Fruit fly (Drosophila melanogaster) whole organism, embryonic: ENCODE results near the gene gukh.
A peak's percentile ranks its signal among the peaks of the same experiment; 100 is the strongest.

ENCODE experiments used
- Abd-B ChIP-seq: fragments of 200-800 bp; sonication (Bioruptor generic); optimal IDR thresholded peaks from 2 replicates; lab custom pipeline; 2018; ENCODE audit warnings: missing biosample characterization, mild to moderate bottlenecking, missing genetic modification characterization, moderate library complexity
- CG10267 ChIP-seq: fragments of 200-800 bp; sonication (Bioruptor generic); optimal IDR thresholded peaks from 2 replicates; lab custom pipeline; 2018; ENCODE audit warnings: missing biosample characterization, mild to moderate bottlenecking, missing genetic modification characterization, moderate library complexity
- CG10565 ChIP-seq: fragments of 200-800 bp; sonication (Bioruptor generic); optimal IDR thresholded peaks from 3 replicates; lab custom pipeline; 2016; ENCODE audit warnings: missing biosample characterization, mild to moderate bottlenecking, missing genetic modification characterization
- CG10959 ChIP-seq: fragments of 200-800 bp; sonication (Bioruptor generic); IDR thresholded peaks from 2 replicates; pipeline ENCODE4 v1.3.6; 2022; ENCODE audit warnings: missing biosample characterization, missing genetic modification characterization
- CG12391 ChIP-seq: fragments of 200-800 bp; sonication (Bioruptor generic); optimal IDR thresholded peaks from 3 replicates; lab custom pipeline; 2018; ENCODE audit warnings: missing biosample characterization, mild to moderate bottlenecking, missing genetic modification characterization, moderate library complexity
- CG13775 ChIP-seq: fragments of 200-800 bp; sonication (Bioruptor generic); optimal IDR thresholded peaks from 3 replicates; lab custom pipeline; 2017; ENCODE audit warnings: missing biosample characterization, mild to moderate bottlenecking, missing genetic modification characterization
- CG14965 ChIP-seq: fragments of 200-800 bp; sonication (Bioruptor generic); optimal IDR thresholded peaks from 2 replicates; lab custom pipeline; 2016; ENCODE audit warnings: missing biosample characterization, missing genetic modification characterization, borderline replicate concordance
- CG15269 ChIP-seq: fragments of 200-800 bp; sonication (Bioruptor generic); optimal IDR thresholded peaks from 2 replicates; lab custom pipeline; 2018; ENCODE audit warnings: missing biosample characterization, mild to moderate bottlenecking, missing genetic modification characterization, moderate library complexity
- CG16813 ChIP-seq: fragments of 200-800 bp; sonication (Bioruptor generic); IDR thresholded peaks from 3 replicates; pipeline ENCODE4 v1.3.6; 2022; ENCODE audit warnings: missing biosample characterization, missing genetic modification characterization; ENCODE audit not compliant: partially characterized antibody
- CG18011 ChIP-seq: fragments of 200-800 bp; sonication (Bioruptor generic); optimal IDR thresholded peaks from 2 replicates; lab custom pipeline; 2017; ENCODE audit warnings: missing biosample characterization, missing genetic modification characterization, mild to moderate bottlenecking, moderate library complexity, missing genotype
- CG2120 ChIP-seq: fragments of 200-800 bp; sonication (Bioruptor generic); optimal IDR thresholded peaks from 3 replicates; lab custom pipeline; 2016; ENCODE audit warnings: missing biosample characterization, missing genetic modification characterization
- CG32532 ChIP-seq: fragments of 200-800 bp; sonication (Bioruptor generic); IDR thresholded peaks from 2 replicates; pipeline ENCODE4 v1.3.6; 2022; ENCODE audit warnings: missing biosample characterization, missing genetic modification characterization
- CG33557 ChIP-seq: fragments of 200-800 bp; sonication (Bioruptor generic); optimal IDR thresholded peaks from 2 replicates; lab custom pipeline; 2019; ENCODE audit warnings: missing biosample characterization, mild to moderate bottlenecking, missing genetic modification characterization, moderate library complexity
- CG4328 ChIP-seq: fragments of 200-800 bp; sonication (Bioruptor generic); optimal IDR thresholded peaks from 3 replicates; lab custom pipeline; 2017; ENCODE audit warnings: missing biosample characterization, missing genetic modification reagents, missing genetic modification characterization
- CG4730 ChIP-seq: fragments of 200-800 bp; sonication (Bioruptor generic); IDR thresholded peaks from 2 replicates; pipeline ENCODE4 v1.3.6; 2022; ENCODE audit warnings: missing biosample characterization, missing genetic modification characterization
- CG7928 ChIP-seq: fragments of 200-800 bp; sonication (Bioruptor generic); optimal IDR thresholded peaks from 2 replicates; lab custom pipeline; 2017; ENCODE audit warnings: missing biosample characterization, mild to moderate bottlenecking, missing genetic modification characterization
- CG8944 ChIP-seq: fragments of 200-800 bp; sonication (Bioruptor generic); optimal IDR thresholded peaks from 3 replicates; lab custom pipeline; 2016; ENCODE audit warnings: missing biosample characterization, missing genetic modification characterization
- CG9727 ChIP-seq: fragments of 200-800 bp; sonication (Bioruptor generic); optimal IDR thresholded peaks from 3 replicates; lab custom pipeline; 2017; ENCODE audit warnings: missing biosample characterization, mild to moderate bottlenecking, missing genetic modification characterization
- CG9817 ChIP-seq: fragments of 200-800 bp; sonication (Bioruptor generic); optimal IDR thresholded peaks from 2 replicates; lab custom pipeline; 2018; ENCODE audit warnings: missing biosample characterization, mild to moderate bottlenecking, missing genetic modification characterization, moderate library complexity
- Doc2 ChIP-seq: fragments of 200-800 bp; sonication (Bioruptor generic); IDR thresholded peaks from 2 replicates; pipeline ENCODE4 v1.3.6; 2022; ENCODE audit warnings: missing biosample characterization, missing genetic modification characterization
- Dp ChIP-seq: fragments of 200-800 bp; sonication (Bioruptor generic); optimal IDR thresholded peaks from 2 replicates; lab custom pipeline; 2018; ENCODE audit warnings: missing biosample characterization, mild to moderate bottlenecking, missing genetic modification characterization, moderate library complexity
- HHEX ChIP-seq: fragments of 200-800 bp; sonication (Bioruptor generic); optimal IDR thresholded peaks from 3 replicates; lab custom pipeline; 2017; ENCODE audit warnings: missing biosample characterization, mild to moderate bottlenecking, missing genetic modification characterization, missing genetic modification reagents
- HLHmδ ChIP-seq: fragments of 200-800 bp; sonication (Bioruptor generic); optimal IDR thresholded peaks from 2 replicates; lab custom pipeline; 2018; ENCODE audit warnings: missing biosample characterization, mild to moderate bottlenecking, missing genetic modification characterization, moderate library complexity
- Hmx ChIP-seq: fragments of 200-800 bp; sonication (Bioruptor generic); optimal IDR thresholded peaks from 2 replicates; lab custom pipeline; 2016; ENCODE audit warnings: missing biosample characterization, missing genetic modification characterization
- MBD-R2 ChIP-seq: fragments of 200-800 bp; sonication (Bioruptor generic); IDR thresholded peaks from 2 replicates; pipeline ENCODE4 v1.3.6; 2022; ENCODE audit warnings: missing biosample characterization, missing genetic modification characterization
- MTF-1 ChIP-seq: fragments of 200-800 bp; sonication (Bioruptor generic); optimal IDR thresholded peaks from 2 replicates; lab custom pipeline; 2018; ENCODE audit warnings: missing biosample characterization, mild to moderate bottlenecking, missing genetic modification characterization, borderline replicate concordance
- Nf-YA ChIP-seq: fragments of 200-800 bp; sonication (Bioruptor generic); IDR thresholded peaks from 2 replicates; pipeline ENCODE4 v1.3.6; 2022; ENCODE audit warnings: missing biosample characterization, missing genetic modification characterization
- PHDP ChIP-seq: fragments of 200-800 bp; sonication (Bioruptor generic); optimal IDR thresholded peaks from 3 replicates; lab custom pipeline; 2018; ENCODE audit warnings: missing biosample characterization, mild to moderate bottlenecking, missing genetic modification characterization, moderate library complexity
- Pdp1 ChIP-seq, 2 experiments: fragments of 200-800 bp; sonication (Bioruptor generic); optimal IDR thresholded peaks; 3 replicates each; lab custom pipeline; 2016; ENCODE audit warnings: missing biosample characterization in 2 of 2, missing genetic modification characterization in 2 of 2, mild to moderate bottlenecking in 1 of 2, moderate library complexity in 1 of 2
- Scr ChIP-seq: fragments of 200-800 bp; sonication (Bioruptor generic); IDR thresholded peaks from 2 replicates; pipeline ENCODE4 v1.3.6; 2022; ENCODE audit warnings: missing biosample characterization, missing genetic modification characterization; ENCODE audit not compliant: partially characterized antibody
- Sin3A ChIP-seq: fragments of >200 bp; optimal IDR thresholded peaks from 2 replicates; lab custom pipeline; 2018
- az2 ChIP-seq: fragments of 200-800 bp; sonication (Bioruptor generic); optimal IDR thresholded peaks from 3 replicates; lab custom pipeline; 2016; ENCODE audit warnings: missing biosample characterization, missing genetic modification characterization
- cg ChIP-seq: fragments of 200-800 bp; sonication (Bioruptor generic); optimal IDR thresholded peaks from 3 replicates; lab custom pipeline; 2019; ENCODE audit warnings: missing biosample characterization, mild to moderate bottlenecking, missing genetic modification characterization, moderate library complexity
- chif ChIP-seq, 2 experiments: fragments of 200-800 bp; sonication (Bioruptor generic); optimal IDR thresholded peaks; 3 replicates each; lab custom pipeline; 2016; ENCODE audit warnings: missing biosample characterization in 2 of 2, missing genetic modification characterization in 2 of 2
- croc ChIP-seq: fragments of 200-800 bp; sonication (Bioruptor generic); conservative IDR thresholded peaks from 3 replicates; pipeline ENCODE4 v1.3.6; 2022; ENCODE audit warnings: missing biosample characterization, missing genetic modification characterization
- gem ChIP-seq: fragments of 200-800 bp; sonication (Bioruptor generic); optimal IDR thresholded peaks from 2 replicates; lab custom pipeline; 2019; ENCODE audit warnings: missing biosample characterization, mild to moderate bottlenecking, missing genetic modification characterization, moderate library complexity
- gt ChIP-seq: fragments of 200-800 bp; sonication (Bioruptor generic); IDR thresholded peaks from 2 replicates; pipeline ENCODE4 v1.3.6; 2022; ENCODE audit warnings: missing biosample characterization, missing genetic modification characterization
- ham ChIP-seq: fragments of 200-800 bp; sonication (Bioruptor generic); IDR thresholded peaks from 2 replicates; pipeline ENCODE4 v1.3.6; 2022; ENCODE audit warnings: missing biosample characterization, missing genetic modification characterization
- inv ChIP-seq: fragments of 200-800 bp; sonication (Bioruptor generic); IDR thresholded peaks from 2 replicates; pipeline ENCODE4 v1.3.6; 2022; ENCODE audit warnings: missing biosample characterization, missing genetic modification characterization; ENCODE audit not compliant: partially characterized antibody
- kay ChIP-seq: fragments of 200-800 bp; sonication (Bioruptor generic); optimal IDR thresholded peaks from 2 replicates; lab custom pipeline; 2016; ENCODE audit warnings: missing biosample characterization, missing genetic modification characterization
- klu ChIP-seq: fragments of 200-800 bp; sonication (Bioruptor generic); IDR thresholded peaks from 2 replicates; pipeline ENCODE4 v1.3.6; 2022; ENCODE audit warnings: missing biosample characterization, missing genetic modification characterization
- maf-S ChIP-seq: fragments of 200-800 bp; sonication (Bioruptor generic); optimal IDR thresholded peaks from 2 replicates; lab custom pipeline; 2016; ENCODE audit warnings: missing biosample characterization, missing genetic modification characterization
- nom ChIP-seq: fragments of 200-800 bp; sonication (Bioruptor generic); optimal IDR thresholded peaks from 2 replicates; lab custom pipeline; 2017; ENCODE audit warnings: missing biosample characterization, missing genetic modification characterization, mild to moderate bottlenecking, moderate library complexity, missing genetic modification reagents
- otp ChIP-seq: fragments of 200-800 bp; sonication (Bioruptor generic); IDR thresholded peaks from 3 replicates; pipeline ENCODE4, ENCODE4 v1.3.6; 2022; ENCODE audit warnings: missing biosample characterization, missing genetic modification characterization
- rib ChIP-seq: fragments of 200-800 bp; sonication (Bioruptor generic); IDR thresholded peaks from 2 replicates; pipeline ENCODE4 v1.3.6; 2022; ENCODE audit warnings: missing biosample characterization, missing genetic modification characterization
- so ChIP-seq: fragments of 200-800 bp; sonication (Bioruptor generic); IDR thresholded peaks from 3 replicates; pipeline ENCODE4 v1.3.6; 2022; ENCODE audit warnings: missing biosample characterization, missing genetic modification characterization
- sob ChIP-seq: fragments of 200-800 bp; sonication (Bioruptor generic); IDR thresholded peaks from 2 replicates; pipeline ENCODE4 v1.3.6; 2022; ENCODE audit warnings: missing biosample characterization, missing genetic modification characterization
- tin ChIP-seq: fragments of 200-800 bp; sonication (Bioruptor generic); optimal IDR thresholded peaks from 3 replicates; lab custom pipeline; 2016; ENCODE audit warnings: missing biosample characterization, missing genetic modification characterization
- tll ChIP-seq, 2 experiments: fragments of 200-800 bp in 1 of 2; fragments of >200 bp in 1 of 2; sonication (Bioruptor generic) in 1 of 2; optimal IDR thresholded peaks; 2 replicates each; lab custom pipeline; 2017 to 2019; ENCODE audit warnings: missing biosample characterization in 2 of 2, missing genetic modification characterization in 2 of 2, mild to moderate bottlenecking in 1 of 2, moderate library complexity in 1 of 2

gukh gene

dm6 chr3R:18999906-19000451 lies 16.2 kb downstream of the gukh start (continued):
- no peak for TF ChIP-seq CG4730 (GFP tag; lab: Robert Waterston, UW)
- TF ChIP-seq CG10565 (GFP tag; lab: Kevin White, UChicago): no peak
- no peak for TF ChIP-seq Hmx (GFP tag; lab: Kevin White, UChicago)
- TF ChIP-seq Doc2 (GFP tag; lab: Robert Waterston, UW): no peak
- TF ChIP-seq otp (GFP tag; lab: Robert Waterston, UW): peak; percentile 70
- no peak for TF ChIP-seq klu (GFP tag; lab: Robert Waterston, UW)
- peak; percentile 10 for TF ChIP-seq cg (GFP tag; lab: Kevin White, UChicago)
- TF ChIP-seq so (GFP tag; lab: Robert Waterston, UW): no peak
- TF ChIP-seq croc (GFP tag; lab: Robert Waterston, UW): no peak
- peak; percentile 16 for TF ChIP-seq HLHmδ (GFP tag; lab: Kevin White, UChicago)
- no peak for TF ChIP-seq CG2120
- no peak for TF ChIP-seq CG16813 (GFP tag; lab: Robert Waterston, UW)
- no peak for TF ChIP-seq Scr
- TF ChIP-seq MTF-1 (GFP tag; lab: Kevin White, UChicago): no peak
- no peak for TF ChIP-seq CG8944
- no peak for TF ChIP-seq CG12391
- no peak for TF ChIP-seq CG14965
- no peak for TF ChIP-seq gt (GFP tag; lab: Robert Waterston, UW)
- no peak for TF ChIP-seq CG13775 (GFP tag; lab: Kevin White, UChicago)
- TF ChIP-seq CG10267 (tag; lab: Kevin White, UChicago): no peak
- no peak for TF ChIP-seq CG10959
- TF ChIP-seq CG15269 (tag; lab: Kevin White, UChicago): no peak
- no peak for TF ChIP-seq PHDP (tag; lab: Kevin White, UChicago)
- TF ChIP-seq Nf-YA (GFP tag; lab: Robert Waterston, UW): no peak
- no peak for TF ChIP-seq rib
- no peak for TF ChIP-seq maf-S (GFP tag; lab: Kevin White, UChicago)
- TF ChIP-seq kay (GFP tag; lab: Kevin White, UChicago): no peak
- no peak for TF ChIP-seq az2 (GFP tag; lab: Kevin White, UChicago)
- no peak for TF ChIP-seq Dp (GFP tag; lab: Kevin White, UChicago)
- TF ChIP-seq tin: no peak
- TF ChIP-seq CG33557 (GFP tag; lab: Kevin White, UChicago): peak; percentile 17
- TF ChIP-seq gem (tag; lab: Kevin White, UChicago): no peak
- TF ChIP-seq CG4328 (GFP tag; lab: Kevin White, UChicago): no peak
- no peak for TF ChIP-seq ham
- no peak for TF ChIP-seq MBD-R2 (GFP tag; lab: Robert Waterston, UW)
- TF ChIP-seq CG32532 (GFP tag; lab: Robert Waterston, UW): no peak
- no peak for TF ChIP-seq CG7928 (GFP tag; lab: Kevin White, UChicago)
- peak in 1 of 2 experiments; percentile 82 for TF ChIP-seq tll (GFP tag; optimal IDR thresholded peaks at IDR 0.05; lab: Kevin White, UChicago)
- peak; percentile 2 for TF ChIP-seq nom (GFP tag; lab: Kevin White, UChicago)
- TF ChIP-seq Sin3A (lab: Kevin White, UChicago): no peak
- no peak for TF ChIP-seq CG18011 (GFP tag; lab: Kevin White, UChicago)
- no peak for TF ChIP-seq chif (GFP tag; optimal IDR thresholded peaks at IDR 0.05; lab: Kevin White, UChicago)
- no peak for TF ChIP-seq HHEX
- no peak for TF ChIP-seq Abd-B (GFP tag; lab: Kevin White, UChicago)
- no peak for TF ChIP-seq inv (GFP tag; lab: Robert Waterston, UW)
- TF ChIP-seq Pdp1 (GFP tag; optimal IDR thresholded peaks at IDR 0.05; lab: Kevin White, UChicago): no peak
- TF ChIP-seq CG9727 (GFP tag; lab: Kevin White, UChicago): no peak
- TF ChIP-seq sob: no peak
- TF ChIP-seq CG9817: no peak
